Worm (Caenorhabditis elegans) whole organism, L3 larva: ENCODE results near the gene atp-5.

Source experiments
- R02D3.7 ChIP-seq: fragments of 150-350 bp; optimal IDR thresholded peaks from 2 replicates; lab custom pipeline; 2014; ENCODE audit warnings: missing biosample characterization, missing genetic modification characterization
- ceh-16 ChIP-seq: sonication (generic microtip); optimal IDR thresholded peaks from 2 replicates; lab custom pipeline; 2017; ENCODE audit warnings: missing biosample characterization, missing genetic modification characterization
- elt-2 ChIP-seq: sonication (generic microtip); optimal IDR thresholded peaks from 2 replicates; lab custom pipeline; 2016; ENCODE audit warnings: missing genetic modification reagents, mild to moderate bottlenecking, missing genetic modification characterization, missing compliant biosample characterization
- fos-1 ChIP-seq: fragments of 150-350 bp; optimal IDR thresholded peaks from 2 replicates; lab custom pipeline; 2014; ENCODE audit warnings: missing biosample characterization, missing genetic modification characterization
- lin-39 ChIP-seq: fragments of 150-350 bp; optimal IDR thresholded peaks from 2 replicates; lab custom pipeline; 2018; ENCODE audit warnings: missing biosample characterization, missing genetic modification reagents, missing genetic modification characterization
- nhr-12 ChIP-seq: fragments of 150-350 bp; optimal IDR thresholded peaks from 2 replicates; lab custom pipeline; 2014; ENCODE audit warnings: missing biosample characterization, missing genetic modification characterization
- nhr-237 ChIP-seq: fragments of 150-350 bp; optimal IDR thresholded peaks from 2 replicates; lab custom pipeline; 2014; ENCODE audit warnings: missing biosample characterization, missing genetic modification characterization
- nhr-76 ChIP-seq: fragments of 150-350 bp; sonication (generic microtip); optimal IDR thresholded peaks from 5 replicates; lab custom pipeline; 2014; ENCODE audit warnings: missing biosample characterization, missing genetic modification characterization
- pha-4 ChIP-seq: fragments of 150-350 bp; optimal IDR thresholded peaks from 2 replicates; lab custom pipeline; 2014; ENCODE audit warnings: missing biosample characterization, missing genetic modification reagents, missing genetic modification characterization
- snpc-4 ChIP-seq: fragments of 150-350 bp; optimal IDR thresholded peaks from 2 replicates; lab custom pipeline; 2014; ENCODE audit warnings: missing biosample characterization, missing genetic modification characterization
- tbx-2 ChIP-seq: sonication (generic microtip); optimal IDR thresholded peaks from 2 replicates; lab custom pipeline; 2016; ENCODE audit warnings: mild to moderate bottlenecking, missing genetic modification characterization, missing compliant biosample characterization
- ztf-4 ChIP-seq: fragments of 150-350 bp; optimal IDR thresholded peaks from 2 replicates; lab custom pipeline; 2014; ENCODE audit warnings: missing biosample characterization, missing genetic modification characterization

ce11 chrV:11133516-11133915 is 9.8 kb upstream of the atp-5 start:
- no peak for TF ChIP-seq lin-39 (tag; lab: Kevin White, UChicago)
- no peak for TF ChIP-seq fos-1
- no peak for TF ChIP-seq pha-4
- no peak for TF ChIP-seq R02D3.7
- TF ChIP-seq elt-2 = no peak
- TF ChIP-seq nhr-237 = no peak
- TF ChIP-seq nhr-12 (tag; lab: Kevin White, UChicago) = no peak
- no peak for TF ChIP-seq ceh-16 (tag; lab: Kevin White, UChicago)
- no peak for TF ChIP-seq snpc-4 (tag; lab: Kevin White, UChicago)
- TF ChIP-seq nhr-76 (tag; lab: Kevin White, UChicago) = no peak
- no peak for TF ChIP-seq tbx-2 (tag; lab: Kevin White, UChicago)
- TF ChIP-seq ztf-4 (tag; lab: Kevin White, UChicago) = no peak
